Worm (Caenorhabditis elegans) whole organism, L4 larva: ENCODE data around the gene F38H4.6.

Experiments used
- F10B5.3 ChIP-seq: sonication (generic microtip); optimal IDR thresholded peaks from 2 replicates; lab custom pipeline; 2016; ENCODE audit warnings: mild to moderate bottlenecking, missing genetic modification characterization, missing compliant biosample characterization
- R02D3.7 ChIP-seq: fragments of 150-350 bp; sonication (generic microtip); optimal IDR thresholded peaks from 3 replicates; lab custom pipeline; 2014; ENCODE audit warnings: missing biosample characterization, missing genetic modification characterization
- aly-2 ChIP-seq: sonication (generic microtip); optimal IDR thresholded peaks from 2 replicates; lab custom pipeline; 2018; ENCODE audit warnings: missing biosample characterization, missing genetic modification characterization
- ama-1 ChIP-seq: fragments of 150-350 bp; optimal IDR thresholded peaks from 2 replicates; lab custom pipeline; 2014; ENCODE audit warnings: inconsistent platforms, mixed read lengths
- ceh-32 ChIP-seq: sonication (generic microtip); optimal IDR thresholded peaks from 2 replicates; lab custom pipeline; 2016; ENCODE audit warnings: mild to moderate bottlenecking, missing genetic modification characterization, missing compliant biosample characterization; ENCODE audit not compliant: poor library complexity
- daf-16 ChIP-seq, 3 experiments: sonication (generic microtip); optimal IDR thresholded peaks; 2 replicates each; lab custom pipeline; 2016 to 2017; ENCODE audit warnings: missing genetic modification characterization in 3 of 3, missing genetic modification reagents in 3 of 3, mild to moderate bottlenecking in 2 of 3, missing compliant biosample characterization in 2 of 3, missing biosample characterization in 1 of 3, moderate library complexity in 1 of 3
- egl-27 ChIP-seq: sonication (generic microtip); optimal IDR thresholded peaks from 3 replicates; lab custom pipeline; 2017; ENCODE audit warnings: missing biosample characterization, missing genetic modification reagents, missing genetic modification characterization
- fos-1 ChIP-seq: fragments of 150-350 bp; optimal IDR thresholded peaks from 2 replicates; lab custom pipeline; 2014; ENCODE audit warnings: missing biosample characterization, missing genetic modification characterization
- hmg-1.1 ChIP-seq: fragments of 200-800 bp; sonication (Bioruptor generic); IDR thresholded peaks from 2 replicates; pipeline ENCODE4 v1.3.6; 2022; ENCODE audit warnings: missing genetic modification reagents, missing genetic modification characterization, missing compliant biosample characterization
- nhr-11 ChIP-seq: fragments of 150-350 bp; optimal IDR thresholded peaks from 2 replicates; lab custom pipeline; 2014; ENCODE audit warnings: missing biosample characterization, missing genetic modification characterization
- nhr-237 ChIP-seq: sonication (generic microtip); optimal IDR thresholded peaks from 2 replicates; lab custom pipeline; 2017; ENCODE audit warnings: missing biosample characterization, missing genetic modification characterization
- nhr-77 ChIP-seq: fragments of 150-350 bp; optimal IDR thresholded peaks from 2 replicates; lab custom pipeline; 2014; ENCODE audit warnings: missing biosample characterization, missing genetic modification characterization
- pqm-1 ChIP-seq: sonication (generic microtip); optimal IDR thresholded peaks from 2 replicates; lab custom pipeline; 2017; ENCODE audit warnings: missing biosample characterization, missing genetic modification characterization

ce11 chrIV:11893336-11893735, 45.7 kb upstream of the F38H4.6 start:
- no peak for TF ChIP-seq nhr-237 (tag; lab: Kevin White, UChicago)
- no peak for TF ChIP-seq pqm-1
- TF ChIP-seq ama-1 = no peak
- no peak for TF ChIP-seq nhr-77
- no peak for TF ChIP-seq daf-16 (GFP tag; optimal IDR thresholded peaks at IDR 0.05; lab: Kevin White, UChicago)
- no peak for TF ChIP-seq daf-16 (tag; optimal IDR thresholded peaks at IDR 0.05; lab: Kevin White, UChicago)
- TF ChIP-seq hmg-1.1 (GFP tag; lab: Robert Waterston, UW) = no peak
- no peak for TF ChIP-seq egl-27
- TF ChIP-seq fos-1 (tag; lab: Kevin White, UChicago) = no peak
- no peak for TF ChIP-seq ceh-32 (tag; lab: Kevin White, UChicago)
- TF ChIP-seq F10B5.3 (tag; lab: Kevin White, UChicago) = no peak
- no peak for TF ChIP-seq R02D3.7 (tag; lab: Kevin White, UChicago)
- TF ChIP-seq nhr-11 (tag; lab: Kevin White, UChicago) = no peak
- no peak for TF ChIP-seq aly-2
